Worm (Caenorhabditis elegans) whole organism, L3 larva: ENCODE data around the gene F21H7.12.
A peak's percentile ranks its signal among the peaks of the same experiment; 100 is the strongest.

Source experiments
- ZK546.5 ChIP-seq: sonication (generic microtip); optimal IDR thresholded peaks from 2 replicates; lab custom pipeline; 2017; ENCODE audit warnings: missing biosample characterization, missing genetic modification characterization
- ceh-16 ChIP-seq: sonication (generic microtip); optimal IDR thresholded peaks from 2 replicates; lab custom pipeline; 2017; ENCODE audit warnings: missing biosample characterization, missing genetic modification characterization
- ceh-28 ChIP-seq: fragments of 150-350 bp; optimal IDR thresholded peaks from 2 replicates; lab custom pipeline; 2014; ENCODE audit warnings: missing biosample characterization, missing genetic modification reagents, missing genetic modification characterization
- ceh-82 ChIP-seq: fragments of 150-350 bp; optimal IDR thresholded peaks from 2 replicates; lab custom pipeline; 2014; ENCODE audit warnings: missing biosample characterization, missing genetic modification characterization
- ceh-9 ChIP-seq: sonication (generic microtip); optimal IDR thresholded peaks from 2 replicates; lab custom pipeline; 2018; ENCODE audit warnings: missing biosample characterization, missing genetic modification characterization
- daf-12 ChIP-seq: fragments of 150-350 bp; optimal IDR thresholded peaks from 2 replicates; lab custom pipeline; 2014; ENCODE audit warnings: missing biosample characterization, missing genetic modification reagents, missing genetic modification characterization
- egl-27 ChIP-seq: sonication (generic microtip); optimal IDR thresholded peaks from 4 replicates; lab custom pipeline; 2017; ENCODE audit warnings: missing biosample characterization, missing genetic modification reagents, missing genetic modification characterization
- elt-1 ChIP-seq: fragments of 150-350 bp; optimal IDR thresholded peaks from 2 replicates; lab custom pipeline; 2014; ENCODE audit warnings: missing biosample characterization, missing genetic modification characterization
- elt-2 ChIP-seq: sonication (generic microtip); optimal IDR thresholded peaks from 2 replicates; lab custom pipeline; 2016; ENCODE audit warnings: missing genetic modification reagents, mild to moderate bottlenecking, missing genetic modification characterization, missing compliant biosample characterization
- elt-3 ChIP-seq, 3 experiments: fragments of 150-350 bp in 1 of 3; sonication (generic microtip) in 2 of 3; optimal IDR thresholded peaks; 2 replicates in 2 of 3; 4 replicates in 1 of 3; lab custom pipeline; 2014 to 2017; ENCODE audit warnings: missing biosample characterization in 3 of 3, missing genetic modification characterization in 3 of 3
- eor-1 ChIP-seq, 2 experiments: fragments of 150-350 bp; optimal IDR thresholded peaks; 2 replicates each; lab custom pipeline; 2014 to 2018; ENCODE audit warnings: missing biosample characterization in 2 of 2, missing genetic modification characterization in 2 of 2
- fkh-10 ChIP-seq: sonication (generic microtip); optimal IDR thresholded peaks from 2 replicates; lab custom pipeline; 2017; ENCODE audit warnings: missing biosample characterization, missing genetic modification reagents, missing genetic modification characterization
- fkh-2 ChIP-seq: fragments of 150-350 bp; optimal IDR thresholded peaks from 2 replicates; lab custom pipeline; 2014; ENCODE audit warnings: missing biosample characterization, missing genetic modification reagents, missing genetic modification characterization
- jun-1 ChIP-seq: fragments of 150-350 bp; optimal IDR thresholded peaks from 2 replicates; lab custom pipeline; 2014; ENCODE audit warnings: missing biosample characterization, missing genetic modification reagents, missing genetic modification characterization
- lin-15B ChIP-seq: fragments of 150-350 bp; optimal IDR thresholded peaks from 2 replicates; lab custom pipeline; 2014; ENCODE audit warnings: missing biosample characterization, missing genetic modification characterization
- lin-39 ChIP-seq: fragments of 150-350 bp; optimal IDR thresholded peaks from 2 replicates; lab custom pipeline; 2018; ENCODE audit warnings: missing biosample characterization, missing genetic modification reagents, missing genetic modification characterization
- lsy-12 ChIP-seq: sonication (generic microtip); optimal IDR thresholded peaks from 2 replicates; lab custom pipeline; 2016; ENCODE audit warnings: mild to moderate bottlenecking, missing genetic modification characterization, missing compliant biosample characterization
- mdl-1 ChIP-seq: fragments of 150-350 bp; optimal IDR thresholded peaks from 2 replicates; lab custom pipeline; 2014; ENCODE audit warnings: missing biosample characterization, missing genetic modification characterization
- nfya-1 ChIP-seq: sonication (generic microtip); optimal IDR thresholded peaks from 2 replicates; lab custom pipeline; 2017; ENCODE audit warnings: missing genetic modification characterization, mild to moderate bottlenecking, missing compliant biosample characterization, antibody characterized with exemption, moderate library complexity; ENCODE audit not compliant: insufficient read depth
- nhr-11 ChIP-seq: fragments of 150-350 bp; optimal IDR thresholded peaks from 2 replicates; lab custom pipeline; 2014; ENCODE audit warnings: missing biosample characterization, missing genetic modification characterization
- nhr-12 ChIP-seq: fragments of 150-350 bp; optimal IDR thresholded peaks from 2 replicates; lab custom pipeline; 2014; ENCODE audit warnings: missing biosample characterization, missing genetic modification characterization
- nhr-23 ChIP-seq: fragments of 150-350 bp; optimal IDR thresholded peaks from 2 replicates; lab custom pipeline; 2014; ENCODE audit warnings: missing biosample characterization, missing genetic modification reagents, missing genetic modification characterization
- nhr-237 ChIP-seq: fragments of 150-350 bp; optimal IDR thresholded peaks from 2 replicates; lab custom pipeline; 2014; ENCODE audit warnings: missing biosample characterization, missing genetic modification characterization
- nhr-25 ChIP-seq: sonication (generic microtip); optimal IDR thresholded peaks from 2 replicates; lab custom pipeline; 2017; ENCODE audit warnings: missing biosample characterization, missing genetic modification characterization
- nhr-43 ChIP-seq: sonication (generic microtip); optimal IDR thresholded peaks from 2 replicates; lab custom pipeline; 2016; ENCODE audit warnings: mild to moderate bottlenecking, missing genetic modification characterization, missing compliant biosample characterization; ENCODE audit not compliant: poor library complexity, severe bottlenecking
- nhr-67 ChIP-seq: fragments of 150-350 bp; optimal IDR thresholded peaks from 2 replicates; lab custom pipeline; 2014; ENCODE audit warnings: missing biosample characterization, missing genetic modification characterization
- nhr-76 ChIP-seq: fragments of 150-350 bp; sonication (generic microtip); optimal IDR thresholded peaks from 5 replicates; lab custom pipeline; 2014; ENCODE audit warnings: missing biosample characterization, missing genetic modification characterization
- nhr-77 ChIP-seq: fragments of 150-350 bp; optimal IDR thresholded peaks from 2 replicates; lab custom pipeline; 2014; ENCODE audit warnings: missing biosample characterization, missing genetic modification characterization
- pqm-1 ChIP-seq: fragments of 150-350 bp; optimal IDR thresholded peaks from 2 replicates; lab custom pipeline; 2017; ENCODE audit warnings: missing biosample characterization, missing genetic modification characterization, inconsistent platforms
- skn-1 ChIP-seq: fragments of 150-350 bp; optimal IDR thresholded peaks from 2 replicates; lab custom pipeline; 2014; ENCODE audit warnings: missing biosample characterization, missing genetic modification characterization
- tbx-2 ChIP-seq: sonication (generic microtip); optimal IDR thresholded peaks from 2 replicates; lab custom pipeline; 2016; ENCODE audit warnings: mild to moderate bottlenecking, missing genetic modification characterization, missing compliant biosample characterization
- zag-1 ChIP-seq: fragments of 150-350 bp; optimal IDR thresholded peaks from 2 replicates; lab custom pipeline; 2014; ENCODE audit warnings: missing biosample characterization, missing genetic modification characterization
- ztf-11 ChIP-seq: fragments of 150-350 bp; optimal IDR thresholded peaks from 2 replicates; lab custom pipeline; 2014; ENCODE audit warnings: missing biosample characterization, missing genetic modification characterization

The F21H7.12 gene

ce11 chrV:16211713-16212112, 18.3 kb upstream of the F21H7.12 start:
- no peak for TF ChIP-seq egl-27 (tag; lab: Kevin White, UChicago)
- no peak for TF ChIP-seq nfya-1 (tag; lab: Kevin White, UChicago)
- peak; percentile 26 for TF ChIP-seq nhr-43 (tag; lab: Kevin White, UChicago)

DNA sequence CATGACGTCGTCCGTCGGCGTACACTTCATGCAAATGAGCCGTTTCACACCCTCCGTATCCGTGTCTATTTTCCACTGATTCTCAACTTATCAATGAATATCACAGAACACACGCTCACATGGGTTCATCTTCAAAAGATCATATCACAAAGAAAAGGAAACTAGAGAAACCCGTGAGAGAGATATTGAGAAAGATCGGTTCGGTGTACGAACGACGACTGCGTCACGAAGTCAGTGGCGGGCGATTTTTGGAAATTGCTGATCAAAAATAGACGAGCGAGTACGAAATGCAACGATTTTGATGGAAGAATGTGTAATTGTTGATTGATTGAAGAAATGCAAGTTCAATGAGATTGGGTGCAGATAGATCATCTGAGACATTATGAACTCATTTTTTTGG, 16.6 kb upstream of the F21H7.12 start:
- peak; percentile 14 for TF ChIP-seq nhr-25 (tag; lab: Kevin White, UChicago)
- peak; percentile 39 for TF ChIP-seq nhr-23 (tag; lab: Kevin White, UChicago)
- peak in 2 of 3 experiments; percentile 26 to 43 for TF ChIP-seq elt-3 (tag; optimal IDR thresholded peaks at IDR 0.05; lab: Kevin White, UChicago)
- peak; percentile 93 for TF ChIP-seq nhr-43 (tag; lab: Kevin White, UChicago)
- TF ChIP-seq nhr-67 (tag; lab: Kevin White, UChicago): no peak
- TF ChIP-seq, all 47 proteins: peak for 4

- TF ChIP-seq ceh-16 (no peak), nhr-237 (no peak), fkh-2 (tag; lab: Kevin White, UChicago) (no peak), lin-15B (tag; lab: Kevin White, UChicago) (no peak), jun-1 (tag; lab: Kevin White, UChicago) (no peak), elt-3 (tag; optimal IDR thresholded peaks at IDR 0.05; lab: Kevin White, UChicago) (no peak), ZK546.5 (no peak), ztf-11 (tag; lab: Kevin White, UChicago) (no peak), nhr-43 (tag; lab: Kevin White, UChicago) (no peak), nhr-67 (tag; lab: Kevin White, UChicago) (no peak)
Measured at ce11 chrV:16214505-16214904, 15.5 kb upstream of the F21H7.12 start, which contains the start of gene F11A5.9. Gene F11A5.9 (plus strand): TSS chrV:16214890.

ce11 chrV:16218522-16218921, 11.4 kb upstream of the F21H7.12 start, which contains the start of gene F11A5.15:
Gene F11A5.15 (minus strand): TSS chrV:16218622.
- no peak for TF ChIP-seq ceh-16
- no peak for TF ChIP-seq daf-12 (tag; lab: Kevin White, UChicago)
- no peak for TF ChIP-seq lsy-12 (tag; lab: Kevin White, UChicago)
- TF ChIP-seq mdl-1 (tag; lab: Kevin White, UChicago): no peak
- no peak for TF ChIP-seq nfya-1 (tag; lab: Kevin White, UChicago)
- no peak for TF ChIP-seq elt-1 (tag; lab: Kevin White, UChicago)
- no peak for TF ChIP-seq ceh-9
- no peak for TF ChIP-seq ceh-28 (tag; lab: Kevin White, UChicago)
- TF ChIP-seq ceh-82 (tag; lab: Kevin White, UChicago): no peak
- no peak for TF ChIP-seq egl-27 (tag; lab: Kevin White, UChicago)

DNA sequence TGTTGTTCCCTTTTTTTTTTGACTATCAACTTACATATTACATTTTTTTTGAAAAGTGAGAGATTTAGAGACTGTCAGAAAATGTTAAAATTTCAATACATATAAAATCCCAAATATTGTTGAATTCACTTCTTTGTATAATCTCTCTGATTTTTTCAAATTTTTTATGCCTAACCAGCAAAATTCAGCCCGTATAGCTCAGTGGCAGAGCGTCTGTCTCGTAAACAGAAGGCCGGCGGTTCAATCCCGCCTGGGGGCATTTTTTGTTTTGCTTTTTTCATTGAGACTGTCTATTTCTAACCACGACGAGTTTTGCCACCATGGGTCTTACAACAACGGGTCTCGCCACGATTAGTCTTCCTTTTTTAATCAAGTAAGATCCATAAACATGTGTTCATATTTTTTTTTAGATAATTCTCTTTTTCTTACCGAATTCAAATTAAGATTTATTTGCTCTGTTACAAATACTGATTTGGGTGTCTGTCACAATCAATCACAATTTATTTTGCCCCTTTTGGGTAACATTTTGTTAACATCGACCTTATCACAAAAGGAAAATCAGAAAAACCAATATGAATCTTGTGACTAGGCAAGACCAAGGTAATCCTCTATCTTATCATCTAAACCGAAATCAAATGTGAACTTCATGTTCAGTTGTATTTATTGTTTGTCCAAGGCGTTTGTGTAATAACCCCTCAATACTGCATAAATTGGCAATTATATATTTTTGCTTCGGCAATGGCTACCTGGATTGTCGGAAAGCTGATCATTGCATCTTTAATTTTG, 10.8 kb upstream of the F21H7.12 start, which contains the start of gene glc-1:
Gene glc-1 (plus strand): TSS at position 663 of the 786 bp plus-strand sequence.
- no peak for TF ChIP-seq lsy-12 (tag; lab: Kevin White, UChicago)
- TF ChIP-seq elt-2: peak; percentile 40
- no peak for TF ChIP-seq mdl-1 (tag; lab: Kevin White, UChicago)
- no peak for TF ChIP-seq nhr-12 (tag; lab: Kevin White, UChicago)
- no peak for TF ChIP-seq nhr-76 (tag; lab: Kevin White, UChicago)
- no peak for TF ChIP-seq zag-1 (tag; lab: Kevin White, UChicago)
- no peak for TF ChIP-seq ceh-28 (tag; lab: Kevin White, UChicago)
- no peak for TF ChIP-seq fkh-2 (tag; lab: Kevin White, UChicago)
- no peak for TF ChIP-seq skn-1 (tag; lab: Kevin White, UChicago)
- TF ChIP-seq lin-39: no peak
- TF ChIP-seq ceh-9: no peak
- peak; percentile 10 for TF ChIP-seq pqm-1 (tag; lab: Kevin White, UChicago)
- TF ChIP-seq fkh-10 (GFP tag; lab: Kevin White, UChicago): no peak

- TF ChIP-seq eor-1 (tag; optimal IDR thresholded peaks at IDR 0.05; lab: Kevin White, UChicago): no peak
- no peak for TF ChIP-seq nhr-11 (tag; lab: Kevin White, UChicago)
- TF ChIP-seq elt-2: no peak
- TF ChIP-seq lin-39: no peak
- no peak for TF ChIP-seq nhr-67 (tag; lab: Kevin White, UChicago)
- TF ChIP-seq tbx-2: no peak
- TF ChIP-seq zag-1 (tag; lab: Kevin White, UChicago): no peak
- TF ChIP-seq nhr-76 (tag; lab: Kevin White, UChicago): no peak
- TF ChIP-seq nhr-77: no peak
Measured at ce11 chrV:16220020-16220419, 9.9 kb upstream of the F21H7.12 start.
